Worm (Caenorhabditis elegans): ENCODE results near the gene lact-4.
A peak's percentile ranks its signal among the peaks of the same experiment; 100 is the strongest.

lact-4 gene

DNA sequence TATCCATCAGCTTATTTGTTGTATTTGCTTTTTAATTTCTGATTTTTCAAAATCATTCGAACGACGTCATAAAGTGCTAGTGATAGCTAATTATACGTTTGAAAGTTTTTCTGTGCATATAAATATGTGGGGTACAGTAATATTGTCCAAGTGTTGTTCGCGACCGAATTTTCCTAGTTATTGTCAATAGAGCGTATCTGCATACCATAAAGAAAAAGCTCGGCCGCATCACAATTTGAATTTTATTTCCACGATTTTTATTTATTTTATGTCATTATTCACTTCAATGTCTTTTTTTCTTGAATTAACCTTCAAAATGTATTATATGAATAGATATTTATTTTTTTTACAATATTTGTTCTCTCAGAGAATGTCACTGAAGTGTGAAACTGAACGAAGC lies 36.5 kb upstream of the lact-4 start, which contains the start of gene rnh-2:
Gene rnh-2 (plus strand): TSS at position 368 of the 400 bp plus-strand sequence.
- TF ChIP-seq nhr-76 (tag; optimal IDR thresholded peaks at IDR 0.05): peak; percentile 28
- TF ChIP-seq daf-12 (tag; optimal IDR thresholded peaks at IDR 0.05): no peak
- no peak for TF ChIP-seq unc-39 (tag; optimal IDR thresholded peaks at IDR 0.05)
- TF ChIP-seq ama-1 (optimal IDR thresholded peaks at IDR 0.05): no peak
- no peak for TF ChIP-seq nhr-67 (tag; optimal IDR thresholded peaks at IDR 0.05)
- no peak for TF ChIP-seq mml-1 (tag; optimal IDR thresholded peaks at IDR 0.05)
- no peak for TF ChIP-seq ceh-82 (tag; optimal IDR thresholded peaks at IDR 0.05)
- TF ChIP-seq lin-39 (tag; optimal IDR thresholded peaks at IDR 0.05): no peak
- TF ChIP-seq zag-1 (tag; optimal IDR thresholded peaks at IDR 0.05): no peak
- no peak for TF ChIP-seq nhr-77 (tag; optimal IDR thresholded peaks at IDR 0.05)
- peak; percentile 42 for TF ChIP-seq elt-2 (tag; optimal IDR thresholded peaks at IDR 0.05)
- peak; percentile 52 for TF ChIP-seq nhr-25 (tag; optimal IDR thresholded peaks at IDR 0.05)
- no peak for TF ChIP-seq ceh-16 (tag; optimal IDR thresholded peaks at IDR 0.05)
- peak; percentile 46 for TF ChIP-seq R02D3.7 (tag; optimal IDR thresholded peaks at IDR 0.05)
- TF ChIP-seq ZK546.5 (tag; optimal IDR thresholded peaks at IDR 0.05): no peak
- no peak for TF ChIP-seq egl-5 (tag; optimal IDR thresholded peaks at IDR 0.05)
- TF ChIP-seq hmg-11 (tag; optimal IDR thresholded peaks at IDR 0.05): no peak
- no peak for TF ChIP-seq elt-3 (tag; optimal IDR thresholded peaks at IDR 0.05)
- no peak for TF ChIP-seq ztf-11 (tag; optimal IDR thresholded peaks at IDR 0.05)
- TF ChIP-seq nhr-28 (tag; optimal IDR thresholded peaks at IDR 0.05): no peak
- TF ChIP-seq unc-62 (GFP tag; optimal IDR thresholded peaks at IDR 0.05): no peak
- peak; percentile 58 for TF ChIP-seq nhr-43 (tag; optimal IDR thresholded peaks at IDR 0.05; ENCODE audit: poor library complexity, severe bottlenecking)
- no peak for TF ChIP-seq ceh-28 (tag; optimal IDR thresholded peaks at IDR 0.05)
- no peak for TF ChIP-seq mdl-1 (tag; optimal IDR thresholded peaks at IDR 0.05)
- peak; percentile 92 for TF ChIP-seq pha-4 (tag; optimal IDR thresholded peaks at IDR 0.05)
- TF ChIP-seq nfya-1 (tag; optimal IDR thresholded peaks at IDR 0.05; ENCODE audit: insufficient read depth): peak; percentile 60
- TF ChIP-seq eor-1 (tag; optimal IDR thresholded peaks at IDR 0.05): no peak
- TF ChIP-seq lsy-12 (tag; optimal IDR thresholded peaks at IDR 0.05): peak; percentile 14
- TF ChIP-seq sea-2 (GFP tag; optimal IDR thresholded peaks at IDR 0.05): no peak
- TF ChIP-seq nhr-23 (tag; optimal IDR thresholded peaks at IDR 0.05): peak; percentile 83
- TF ChIP-seq skn-1 (tag; optimal IDR thresholded peaks at IDR 0.05): no peak
- no peak for TF ChIP-seq nhr-11 (tag; optimal IDR thresholded peaks at IDR 0.05)
- TF ChIP-seq nhr-12 (tag; optimal IDR thresholded peaks at IDR 0.05): no peak
- TF ChIP-seq ceh-9 (tag; optimal IDR thresholded peaks at IDR 0.05): no peak
- TF ChIP-seq aly-2 (tag; optimal IDR thresholded peaks at IDR 0.05): no peak
- peak; percentile 73 for TF ChIP-seq snpc-4 (tag; optimal IDR thresholded peaks at IDR 0.05)
- TF ChIP-seq lin-15B (tag; optimal IDR thresholded peaks at IDR 0.05): peak; percentile 85

- TF ChIP-seq nhr-23 (tag; optimal IDR thresholded peaks at IDR 0.05): no peak
- TF ChIP-seq jun-1 (tag; optimal IDR thresholded peaks at IDR 0.05): peak; percentile 51
- TF ChIP-seq nhr-12 (tag; optimal IDR thresholded peaks at IDR 0.05): no peak
- peak; percentile 20 for TF ChIP-seq pqm-1 (tag; optimal IDR thresholded peaks at IDR 0.05)
- peak; percentile 79 for TF ChIP-seq elt-2 (tag; optimal IDR thresholded peaks at IDR 0.05)
- no peak for TF ChIP-seq ceh-82 (tag; optimal IDR thresholded peaks at IDR 0.05)
- TF ChIP-seq pha-4 (tag; optimal IDR thresholded peaks at IDR 0.05): peak; percentile 35
Observed at ce11 chrII:8515521-8515920, 35.2 kb upstream of the lact-4 start.

ce11 chrII:8514729-8515128 lies 34.5 kb upstream of the lact-4 start, which contains the start of gene ctg-2:
ctg-2 (plus strand) TSS chrII:8515054.
- TF ChIP-seq ztf-4 (tag; optimal IDR thresholded peaks at IDR 0.05): no peak
- TF ChIP-seq ceh-16 (tag; optimal IDR thresholded peaks at IDR 0.05): no peak
- TF ChIP-seq unc-62 (GFP tag; optimal IDR thresholded peaks at IDR 0.05): no peak
- no peak for TF ChIP-seq ztf-11 (tag; optimal IDR thresholded peaks at IDR 0.05)
- no peak for TF ChIP-seq nhr-11 (tag; optimal IDR thresholded peaks at IDR 0.05)
- TF ChIP-seq nhr-77 (tag; optimal IDR thresholded peaks at IDR 0.05): no peak
- no peak for TF ChIP-seq aly-2 (tag; optimal IDR thresholded peaks at IDR 0.05)
- no peak for TF ChIP-seq egl-5 (tag; optimal IDR thresholded peaks at IDR 0.05)
- no peak for TF ChIP-seq ceh-9 (tag; optimal IDR thresholded peaks at IDR 0.05)
- no peak for TF ChIP-seq fkh-10 (GFP tag; optimal IDR thresholded peaks at IDR 0.05)
- TF ChIP-seq zag-1 (tag; optimal IDR thresholded peaks at IDR 0.05): no peak
- no peak for TF ChIP-seq elt-3 (tag; optimal IDR thresholded peaks at IDR 0.05)
- TF ChIP-seq nhr-43 (tag; optimal IDR thresholded peaks at IDR 0.05; ENCODE audit: poor library complexity, severe bottlenecking): no peak
- no peak for TF ChIP-seq nhr-67 (tag; optimal IDR thresholded peaks at IDR 0.05)
- TF ChIP-seq jun-1 (tag; optimal IDR thresholded peaks at IDR 0.05): peak; percentile 32
- TF ChIP-seq nhr-23 (tag; optimal IDR thresholded peaks at IDR 0.05): no peak
- TF ChIP-seq ceh-28 (tag; optimal IDR thresholded peaks at IDR 0.05): no peak
- TF ChIP-seq mml-1 (tag; optimal IDR thresholded peaks at IDR 0.05): no peak
- TF ChIP-seq pqm-1 (tag; optimal IDR thresholded peaks at IDR 0.05): peak; percentile 87
- TF ChIP-seq sea-2 (GFP tag; optimal IDR thresholded peaks at IDR 0.05): no peak
- no peak for TF ChIP-seq lin-39 (tag; optimal IDR thresholded peaks at IDR 0.05)
- TF ChIP-seq mdl-1 (tag; optimal IDR thresholded peaks at IDR 0.05): no peak
- TF ChIP-seq lin-15B (tag; optimal IDR thresholded peaks at IDR 0.05): no peak
- TF ChIP-seq egl-27 (tag; optimal IDR thresholded peaks at IDR 0.05): no peak
- TF ChIP-seq elt-2 (tag; optimal IDR thresholded peaks at IDR 0.05): peak; percentile 81
- peak; percentile 43 for TF ChIP-seq pha-4 (tag; optimal IDR thresholded peaks at IDR 0.05)
- no peak for TF ChIP-seq daf-12 (tag; optimal IDR thresholded peaks at IDR 0.05)
- TF ChIP-seq ama-1 (optimal IDR thresholded peaks at IDR 0.05): no peak
